Fruit fly (Drosophila melanogaster): Measurements from ENCODE around the gene CG34164.

DNA sequence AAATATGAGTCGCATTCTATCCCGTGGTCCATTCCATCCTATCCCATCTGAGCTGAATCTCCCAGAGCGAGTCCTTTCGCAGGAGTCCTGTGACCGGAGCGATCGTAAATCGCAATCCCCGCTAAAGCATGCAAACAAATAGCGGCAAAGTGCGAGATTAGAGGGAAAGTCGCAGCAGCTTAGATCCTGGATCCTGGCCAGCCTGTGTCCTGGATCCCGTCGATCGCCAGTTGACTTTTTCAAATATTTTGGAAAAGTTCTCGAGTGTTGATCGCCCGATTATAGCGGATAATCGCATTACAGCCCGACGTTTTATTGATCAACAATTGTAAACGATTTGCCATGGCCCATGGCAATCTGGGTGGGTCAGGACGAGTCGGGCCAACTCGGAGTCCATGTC, 33.0 kb downstream of the CG34164 start:
- TF ChIP-seq CG13204 (GFP tag; optimal IDR thresholded peaks at IDR 0.05) (no peak), EcR (GFP tag; optimal IDR thresholded peaks at IDR 0.05) (no peak), CG34367 (tag; optimal IDR thresholded peaks at IDR 0.05) (no peak), CG8159 (tag; optimal IDR thresholded peaks at IDR 0.05) (no peak), CG10348 (GFP tag; IDR thresholded peaks at IDR 0.05) (no peak), fd96Ca (GFP tag; IDR thresholded peaks at IDR 0.05) (no peak), CG17806 (tag; optimal IDR thresholded peaks at IDR 0.05) (no peak), Ets98B (GFP tag; IDR thresholded peaks at IDR 0.05) (no peak)
